Worm (Caenorhabditis elegans) whole organism, young adult: ENCODE measurements around the gene E04F6.4.

Experiments
- B0019.2 ChIP-seq: fragments of 200-800 bp; sonication (Bioruptor generic); conservative IDR thresholded peaks from 2 replicates; pipeline ENCODE4 v1.3.6; 2022; ENCODE audit warnings: missing genetic modification reagents, missing genetic modification characterization, missing compliant biosample characterization
- B0035.1 ChIP-seq: sonication (generic microtip); optimal IDR thresholded peaks from 2 replicates; lab custom pipeline; 2016; ENCODE audit warnings: missing genetic modification characterization, mild to moderate bottlenecking, missing compliant biosample characterization, missing genotype, missing genetic modification reagents
- F10E7.11 ChIP-seq: sonication (generic microtip); optimal IDR thresholded peaks from 2 replicates; lab custom pipeline; 2017; ENCODE audit warnings: mild to moderate bottlenecking, missing genetic modification characterization, moderate library complexity, missing compliant biosample characterization
- F37B4.10 ChIP-seq: fragments of 200-800 bp; sonication (Bioruptor generic); IDR thresholded peaks from 2 replicates; pipeline ENCODE4 v1.3.6; 2022; ENCODE audit warnings: missing genetic modification characterization, missing compliant biosample characterization
- F49E8.2 ChIP-seq: sonication (generic microtip); optimal IDR thresholded peaks from 3 replicates; lab custom pipeline; 2017; ENCODE audit warnings: missing genetic modification characterization, mild to moderate bottlenecking, missing compliant biosample characterization, antibody characterized with exemption, moderate library complexity; ENCODE audit not compliant: insufficient read depth
- F55B11.4 ChIP-seq: sonication (generic microtip); optimal IDR thresholded peaks from 2 replicates; lab custom pipeline; 2016; ENCODE audit warnings: missing compliant biosample characterization, missing genetic modification characterization, borderline replicate concordance; ENCODE audit not compliant: insufficient read depth
- F57A8.1 ChIP-seq: fragments of 200-800 bp; sonication (Bioruptor generic); optimal IDR thresholded peaks from 2 replicates; lab custom pipeline; 2018; ENCODE audit warnings: mild to moderate bottlenecking, missing genetic modification characterization, moderate library complexity, missing compliant biosample characterization
- K12H6.12 ChIP-seq: fragments of 200-800 bp; sonication (Bioruptor generic); optimal IDR thresholded peaks from 2 replicates; lab custom pipeline; 2018; ENCODE audit warnings: mild to moderate bottlenecking, missing genetic modification characterization, missing compliant biosample characterization
- Y67H2A.10 ChIP-seq: fragments of 200-800 bp; sonication (Bioruptor generic); conservative IDR thresholded peaks from 2 replicates; pipeline ENCODE4 v1.3.6; 2022; ENCODE audit warnings: missing genetic modification reagents, missing genetic modification characterization, missing compliant biosample characterization
- Y79H2A.3 ChIP-seq: fragments of 200-800 bp; sonication (Bioruptor generic); conservative IDR thresholded peaks from 2 replicates; pipeline ENCODE4 v1.3.6; 2022; ENCODE audit warnings: missing genetic modification reagents, missing genetic modification characterization, missing compliant biosample characterization
- Y95B8A.8 ChIP-seq: fragments of 200-800 bp; sonication (Bioruptor generic); IDR thresholded peaks from 2 replicates; pipeline ENCODE4 v1.3.6; 2022; ENCODE audit warnings: missing genetic modification reagents, missing genetic modification characterization, missing compliant biosample characterization
- akir-1 ChIP-seq: fragments of 200-800 bp; sonication (Bioruptor generic); optimal IDR thresholded peaks from 2 replicates; lab custom pipeline; 2018; ENCODE audit warnings: mild to moderate bottlenecking, missing genetic modification characterization, moderate library complexity, missing compliant biosample characterization
- aptf-2 ChIP-seq: fragments of 200-800 bp; sonication (Bioruptor generic); conservative IDR thresholded peaks from 2 replicates; pipeline ENCODE4 v1.3.6; 2022; ENCODE audit warnings: missing genetic modification reagents, missing genetic modification characterization, missing compliant biosample characterization
- athp-1 ChIP-seq: sonication (generic microtip); optimal IDR thresholded peaks from 2 replicates; lab custom pipeline; 2017; ENCODE audit warnings: mild to moderate bottlenecking, missing genetic modification characterization, missing compliant biosample characterization
- attf-3 ChIP-seq: fragments of 200-800 bp; sonication (Bioruptor generic); conservative IDR thresholded peaks from 2 replicates; pipeline ENCODE4 v1.3.6; 2022; ENCODE audit warnings: missing genetic modification reagents, missing genetic modification characterization, missing compliant biosample characterization
- attf-5 ChIP-seq: fragments of 200-800 bp; sonication (Bioruptor generic); optimal IDR thresholded peaks from 2 replicates; lab custom pipeline; 2018; ENCODE audit warnings: mild to moderate bottlenecking, missing genetic modification characterization, missing compliant biosample characterization
- bed-2 ChIP-seq: fragments of 200-800 bp; sonication (Bioruptor generic); IDR thresholded peaks from 2 replicates; pipeline ENCODE4 v1.3.6; 2022; ENCODE audit warnings: missing genetic modification reagents, missing genetic modification characterization, missing compliant biosample characterization
- ccch-3 ChIP-seq: fragments of 200-800 bp; sonication (Bioruptor generic); optimal IDR thresholded peaks from 2 replicates; lab custom pipeline; 2018; ENCODE audit warnings: mild to moderate bottlenecking, missing genetic modification characterization, missing compliant biosample characterization
- cebp-1 ChIP-seq, 2 experiments: fragments of 200-800 bp in 1 of 2; sonication (Bioruptor generic) in 1 of 2; sonication (generic microtip) in 1 of 2; IDR thresholded peaks in 1 of 2; optimal IDR thresholded peaks in 1 of 2; 2 replicates each; pipeline versions ENCODE4 v1.3.6 to Lab custom; 2017 to 2022; ENCODE audit warnings: missing compliant biosample characterization in 2 of 2, missing genetic modification characterization in 2 of 2, mild to moderate bottlenecking in 1 of 2, missing genetic modification reagents in 1 of 2, moderate library complexity in 1 of 2
- ceh-79 ChIP-seq: sonication (generic microtip); optimal IDR thresholded peaks from 2 replicates; lab custom pipeline; 2017; ENCODE audit warnings: mild to moderate bottlenecking, missing genetic modification characterization, missing compliant biosample characterization
- efl-1 ChIP-seq: fragments of 150-350 bp; optimal IDR thresholded peaks from 2 replicates; lab custom pipeline; 2014; ENCODE audit warnings: missing biosample characterization, missing genetic modification reagents, missing genetic modification characterization
- egl-44 ChIP-seq: fragments of 200-800 bp; sonication (Bioruptor generic); IDR thresholded peaks from 2 replicates; pipeline ENCODE4 v1.3.6; 2022; ENCODE audit warnings: missing genetic modification reagents, missing genetic modification characterization, missing compliant biosample characterization
- ets-4 ChIP-seq: fragments of 200-800 bp; sonication (Bioruptor generic); optimal IDR thresholded peaks from 2 replicates; lab custom pipeline; 2018; ENCODE audit warnings: mild to moderate bottlenecking, missing genetic modification characterization, missing compliant biosample characterization
- hmg-1.2 ChIP-seq: fragments of 200-800 bp; sonication (Bioruptor generic); IDR thresholded peaks from 2 replicates; pipeline ENCODE4 v1.3.6; 2022; ENCODE audit warnings: missing genetic modification reagents, missing genetic modification characterization, missing compliant biosample characterization
- hrde-1 ChIP-seq: sonication (generic microtip); optimal IDR thresholded peaks from 2 replicates; lab custom pipeline; 2016; ENCODE audit warnings: missing genetic modification characterization, mild to moderate bottlenecking, missing compliant biosample characterization, moderate library complexity, missing genotype, missing genetic modification reagents, borderline replicate concordance
- let-607 ChIP-seq, 2 experiments: fragments of 200-800 bp in 1 of 2; sonication (Bioruptor generic) in 1 of 2; sonication (generic microtip) in 1 of 2; optimal IDR thresholded peaks; 2 replicates each; lab custom pipeline; 2016 to 2018; ENCODE audit warnings: mild to moderate bottlenecking in 2 of 2, missing compliant biosample characterization in 2 of 2, missing genetic modification characterization in 2 of 2, moderate library complexity in 2 of 2, missing genotype in 1 of 2
- lir-1 ChIP-seq: fragments of 200-800 bp; sonication (Bioruptor generic); conservative IDR thresholded peaks from 2 replicates; pipeline ENCODE4 v1.3.6; 2022; ENCODE audit warnings: missing genetic modification reagents, missing genetic modification characterization, missing compliant biosample characterization
- lsl-1 ChIP-seq: fragments of 200-800 bp; sonication (Bioruptor generic); optimal IDR thresholded peaks from 2 replicates; lab custom pipeline; 2018; ENCODE audit warnings: mild to moderate bottlenecking, missing genetic modification characterization, moderate library complexity, missing compliant biosample characterization
- madf-10 ChIP-seq: sonication (generic microtip); optimal IDR thresholded peaks from 2 replicates; lab custom pipeline; 2016; ENCODE audit warnings: mild to moderate bottlenecking, missing genetic modification characterization, missing compliant biosample characterization
- madf-8 ChIP-seq: fragments of 200-800 bp; sonication (Bioruptor generic); conservative IDR thresholded peaks from 2 replicates; pipeline ENCODE4 v1.3.6; 2022; ENCODE audit warnings: missing genetic modification reagents, missing genetic modification characterization, missing compliant biosample characterization
- mel-28 ChIP-seq: sonication (generic microtip); optimal IDR thresholded peaks from 2 replicates; lab custom pipeline; 2016; ENCODE audit warnings: borderline replicate concordance, mild to moderate bottlenecking, missing genetic modification characterization, missing compliant biosample characterization
- nhr-120 ChIP-seq: fragments of 200-800 bp; sonication (Bioruptor generic); IDR thresholded peaks from 2 replicates; pipeline ENCODE4 v1.3.6; 2022; ENCODE audit warnings: missing genetic modification characterization, missing compliant biosample characterization
- nhr-27 ChIP-seq: fragments of 200-800 bp; sonication (Bioruptor generic); optimal IDR thresholded peaks from 2 replicates; lab custom pipeline; 2018; ENCODE audit warnings: mild to moderate bottlenecking, missing genetic modification characterization, moderate library complexity, missing compliant biosample characterization
- nhr-90 ChIP-seq: sonication (generic microtip); optimal IDR thresholded peaks from 2 replicates; lab custom pipeline; 2016; ENCODE audit warnings: missing genotype, mild to moderate bottlenecking, missing genetic modification characterization, missing compliant biosample characterization
- rec-8 ChIP-seq, 2 experiments: sonication (generic microtip); optimal IDR thresholded peaks; 2 replicates each; lab custom pipeline; 2016; ENCODE audit warnings: mild to moderate bottlenecking in 2 of 2, missing genetic modification characterization in 2 of 2, missing genetic modification reagents in 2 of 2, missing genotype in 2 of 2, missing biosample characterization in 1 of 2, missing compliant biosample characterization in 1 of 2, moderate library complexity in 1 of 2
- somi-1 ChIP-seq: fragments of 200-800 bp; sonication (Bioruptor generic); optimal IDR thresholded peaks from 2 replicates; lab custom pipeline; 2018; ENCODE audit warnings: mild to moderate bottlenecking, missing genetic modification characterization, missing compliant biosample characterization
- unc-130 ChIP-seq: sonication (generic microtip); optimal IDR thresholded peaks from 2 replicates; lab custom pipeline; 2016; ENCODE audit warnings: missing genetic modification reagents, missing genetic modification characterization, missing compliant biosample characterization
- zfh-2 ChIP-seq: fragments of 200-800 bp; sonication (Bioruptor generic); conservative IDR thresholded peaks from 2 replicates; pipeline ENCODE4 v1.3.6; 2022; ENCODE audit warnings: missing genetic modification reagents, missing genetic modification characterization, missing compliant biosample characterization
- ztf-18 ChIP-seq: sonication (generic microtip); optimal IDR thresholded peaks from 2 replicates; lab custom pipeline; 2016; ENCODE audit warnings: missing genotype, mild to moderate bottlenecking, missing genetic modification characterization, missing compliant biosample characterization
- ztf-22 ChIP-seq: fragments of 200-800 bp; sonication (Bioruptor generic); optimal IDR thresholded peaks from 2 replicates; lab custom pipeline; 2018; ENCODE audit warnings: mild to moderate bottlenecking, missing genetic modification characterization, moderate library complexity, missing compliant biosample characterization
- ztf-25 ChIP-seq: fragments of 200-800 bp; sonication (Bioruptor generic); IDR thresholded peaks from 2 replicates; pipeline ENCODE4 v1.3.6; 2022; ENCODE audit warnings: missing genetic modification reagents, missing genetic modification characterization, missing compliant biosample characterization
- ztf-26 ChIP-seq: sonication (generic microtip); optimal IDR thresholded peaks from 2 replicates; lab custom pipeline; 2017; ENCODE audit warnings: missing genetic modification characterization, missing compliant biosample characterization
- ztf-3 ChIP-seq: fragments of 200-800 bp; sonication (Bioruptor generic); optimal IDR thresholded peaks from 2 replicates; lab custom pipeline; 2018; ENCODE audit warnings: mild to moderate bottlenecking, missing genetic modification characterization, missing compliant biosample characterization

The E04F6.4 gene

DNA sequence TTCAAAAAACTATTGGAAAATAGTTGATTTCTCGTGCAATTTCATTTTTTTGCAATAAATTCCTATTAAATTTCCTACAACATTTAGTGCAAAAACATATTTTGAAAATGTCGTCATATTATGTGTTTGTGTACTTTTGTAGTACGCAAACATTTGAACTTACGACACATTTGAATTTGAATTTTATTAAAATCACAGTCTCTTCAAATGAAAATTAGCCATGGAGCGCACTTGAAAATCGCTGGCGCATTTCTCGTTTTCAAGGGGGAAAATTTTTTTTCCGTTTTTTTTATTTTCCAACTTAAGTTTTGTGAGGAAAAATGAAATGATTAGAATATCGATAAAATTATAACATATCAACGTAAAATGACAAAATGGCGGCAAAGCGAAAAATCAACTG lies 41.7 kb upstream of the E04F6.4 start (continued):
- TF ChIP-seq hmg-1.2 (peak; percentile 53; the same call in 1 of the 2 replicates), ztf-22 (GFP tag; lab: Kevin White, UChicago) (no peak), akir-1 (no peak), ceh-79 (tag; lab: Kevin White, UChicago) (no peak), ets-4 (GFP tag; lab: Kevin White, UChicago) (no peak), ztf-26 (tag; lab: Kevin White, UChicago) (no peak), nhr-27 (no peak), bed-2 (GFP tag; lab: Robert Waterston, UW) (no peak), nhr-90 (tag; lab: Kevin White, UChicago) (no peak), lsl-1 (GFP tag; lab: Kevin White, UChicago) (peak; percentile 84), athp-1 (tag; lab: Kevin White, UChicago) (no peak), mel-28 (tag; lab: Kevin White, UChicago) (no peak), cebp-1 (GFP tag; IDR thresholded peaks at IDR 0.05; lab: Robert Waterston, UW) (no peak), cebp-1 (tag; optimal IDR thresholded peaks at IDR 0.05; lab: Kevin White, UChicago) (no peak), F49E8.2 (peak; percentile 70), F55B11.4 (tag; lab: Kevin White, UChicago) (no peak), K12H6.12 (no peak), madf-8 (GFP tag; lab: Robert Waterston, UW) (peak; percentile 70), ztf-25 (GFP tag; lab: Robert Waterston, UW) (no peak), ccch-3 (no peak), B0019.2 (GFP tag; lab: Robert Waterston, UW) (peak; percentile 61), F57A8.1 (GFP tag; lab: Kevin White, UChicago) (no peak), ztf-18 (tag; lab: Kevin White, UChicago) (peak; percentile 91), Y79H2A.3 (GFP tag; lab: Robert Waterston, UW) (no peak), zfh-2 (GFP tag; lab: Robert Waterston, UW) (no peak), lir-1 (GFP tag; lab: Robert Waterston, UW) (no peak), egl-44 (no peak), hrde-1 (peak; percentile 46)

DNA sequence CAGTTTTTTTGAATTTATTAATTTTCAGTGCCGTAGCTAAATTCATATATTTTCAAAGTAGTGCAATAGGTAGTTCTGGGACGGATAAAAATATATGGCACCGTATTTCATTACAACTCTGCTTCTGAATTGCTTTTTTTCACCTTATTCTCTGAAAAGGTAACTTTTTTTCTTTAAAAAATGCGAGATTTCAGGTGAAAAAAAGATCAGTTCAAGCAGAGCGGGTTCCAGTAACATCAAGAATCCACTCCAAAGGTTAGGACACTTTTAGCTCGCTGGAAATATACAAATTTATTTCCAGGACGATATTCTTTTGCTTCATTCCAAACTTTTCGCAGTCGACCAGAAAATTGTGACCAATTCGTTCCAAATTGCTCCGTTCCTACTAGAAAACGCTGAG lies 41.1 kb upstream of the E04F6.4 start, which contains the start of gene T07F8.1:
T07F8.1 (plus strand) TSS at position 301 of the 400 bp plus-strand sequence.
- TF ChIP-seq akir-1 (no peak), F37B4.10 (GFP tag; lab: Robert Waterston, UW) (no peak), F55B11.4 (tag; lab: Kevin White, UChicago) (no peak), Y95B8A.8 (GFP tag; lab: Robert Waterston, UW) (no peak), madf-10 (tag; lab: Kevin White, UChicago) (no peak), F57A8.1 (GFP tag; lab: Kevin White, UChicago) (no peak), attf-5 (GFP tag; lab: Kevin White, UChicago) (no peak), aptf-2 (GFP tag; lab: Robert Waterston, UW) (no peak), Y67H2A.10 (GFP tag; lab: Robert Waterston, UW) (no peak), unc-130 (GFP tag; lab: Kevin White, UChicago) (no peak), rec-8 (tag; optimal IDR thresholded peaks at IDR 0.05; lab: Kevin White, UChicago) (no peak), nhr-120 (no peak), ztf-3 (no peak), let-607 (tag; optimal IDR thresholded peaks at IDR 0.05; lab: Kevin White, UChicago) (no peak), B0035.1 (tag; lab: Kevin White, UChicago) (no peak), F10E7.11 (no peak), somi-1 (GFP tag; lab: Kevin White, UChicago) (no peak), attf-3 (no peak), efl-1 (no peak)
